Fruit fly (Drosophila melanogaster) whole organism, embryonic: Measurements from ENCODE around the gene Cyp18a1.

ENCODE experiments used
- Blimp-1 ChIP-seq: fragments of 200-800 bp; sonication (Bioruptor generic); optimal IDR thresholded peaks from 3 replicates; lab custom pipeline; 2018; ENCODE audit warnings: missing biosample characterization, missing genetic modification characterization, mild to moderate bottlenecking, moderate library complexity, missing genetic modification reagents
- Bteb2 ChIP-seq: fragments of 200-800 bp; sonication (Bioruptor generic); optimal IDR thresholded peaks from 2 replicates; lab custom pipeline; 2016; ENCODE audit warnings: missing biosample characterization, missing genetic modification characterization
- CG10565 ChIP-seq: fragments of 200-800 bp; sonication (Bioruptor generic); optimal IDR thresholded peaks from 3 replicates; lab custom pipeline; 2016; ENCODE audit warnings: missing biosample characterization, mild to moderate bottlenecking, missing genetic modification characterization
- CG12299 ChIP-seq: fragments of 200-800 bp; sonication (Bioruptor generic); optimal IDR thresholded peaks from 2 replicates; lab custom pipeline; 2018; ENCODE audit warnings: missing biosample characterization, mild to moderate bottlenecking, missing genetic modification characterization
- CG12769 ChIP-seq: fragments of 200-800 bp; sonication (Bioruptor generic); optimal IDR thresholded peaks from 2 replicates; lab custom pipeline; 2019; ENCODE audit warnings: missing biosample characterization, mild to moderate bottlenecking, missing genetic modification characterization, moderate library complexity
- CG1603 ChIP-seq: fragments of 200-800 bp; sonication (Bioruptor generic); optimal IDR thresholded peaks from 2 replicates; lab custom pipeline; 2019; ENCODE audit warnings: missing biosample characterization, mild to moderate bottlenecking, missing genetic modification characterization, moderate library complexity
- CG1792 ChIP-seq: fragments of 200-800 bp; sonication (Bioruptor generic); optimal IDR thresholded peaks from 2 replicates; lab custom pipeline; 2016; ENCODE audit warnings: missing biosample characterization, missing genetic modification characterization
- CG2116 ChIP-seq: fragments of 200-800 bp; sonication (Bioruptor generic); optimal IDR thresholded peaks from 3 replicates; lab custom pipeline; 2018; ENCODE audit warnings: missing biosample characterization, mild to moderate bottlenecking, missing genetic modification characterization
- CG2202 ChIP-seq: fragments of 200-800 bp; sonication (Bioruptor generic); optimal IDR thresholded peaks from 2 replicates; lab custom pipeline; 2018; ENCODE audit warnings: missing biosample characterization, mild to moderate bottlenecking, missing genetic modification characterization
- CG3995 ChIP-seq: fragments of 200-800 bp; sonication (Bioruptor generic); optimal IDR thresholded peaks from 3 replicates; lab custom pipeline; 2016; ENCODE audit warnings: missing biosample characterization, missing genetic modification characterization
- CG5245 ChIP-seq: fragments of 200-800 bp; sonication (Bioruptor generic); optimal IDR thresholded peaks from 3 replicates; lab custom pipeline; 2016; ENCODE audit warnings: missing biosample characterization, missing genetic modification characterization
- CG6175 ChIP-seq: fragments of 200-800 bp; sonication (Bioruptor generic); IDR thresholded peaks from 3 replicates; pipeline ENCODE4 v1.3.6; 2022; ENCODE audit warnings: missing biosample characterization, missing genetic modification characterization
- CG6791 ChIP-seq: fragments of 200-800 bp; sonication (Bioruptor generic); IDR thresholded peaks from 3 replicates; pipeline ENCODE4 v1.3.6; 2022; ENCODE audit warnings: missing biosample characterization, missing genetic modification characterization; ENCODE audit not compliant: partially characterized antibody
- CG9817 ChIP-seq: fragments of 200-800 bp; sonication (Bioruptor generic); optimal IDR thresholded peaks from 2 replicates; lab custom pipeline; 2018; ENCODE audit warnings: missing biosample characterization, mild to moderate bottlenecking, missing genetic modification characterization, moderate library complexity
- Dip2 ChIP-seq: fragments of 200-800 bp; sonication (Bioruptor generic); IDR thresholded peaks from 2 replicates; pipeline ENCODE4 v1.3.6; 2022; ENCODE audit warnings: missing biosample characterization, missing genetic modification characterization
- Fer3 ChIP-seq: fragments of 200-800 bp; sonication (Bioruptor generic); optimal IDR thresholded peaks from 2 replicates; lab custom pipeline; 2018; ENCODE audit warnings: missing biosample characterization, mild to moderate bottlenecking, missing genetic modification characterization, moderate library complexity
- Hey ChIP-seq: fragments of 200-800 bp; sonication (Bioruptor generic); optimal IDR thresholded peaks from 3 replicates; lab custom pipeline; 2018; ENCODE audit warnings: missing biosample characterization, mild to moderate bottlenecking, missing genetic modification characterization
- Hr78 ChIP-seq, 2 experiments: fragments of 200-800 bp in 1 of 2; fragments of >200 bp in 1 of 2; sonication (Bioruptor generic) in 1 of 2; optimal IDR thresholded peaks; 2 replicates each; lab custom pipeline; 2017 to 2019; ENCODE audit warnings: missing biosample characterization in 2 of 2, missing genetic modification characterization in 2 of 2, mild to moderate bottlenecking in 1 of 2, moderate library complexity in 1 of 2
- Lim3 ChIP-seq: fragments of 200-800 bp; sonication (Bioruptor generic); IDR thresholded peaks from 2 replicates; pipeline ENCODE4 v1.3.6; 2022; ENCODE audit warnings: missing biosample characterization, missing genetic modification characterization
- MBD-R2 ChIP-seq: fragments of 200-800 bp; sonication (Bioruptor generic); IDR thresholded peaks from 2 replicates; pipeline ENCODE4 v1.3.6; 2022; ENCODE audit warnings: missing biosample characterization, missing genetic modification characterization
- MTF-1 ChIP-seq: fragments of 200-800 bp; sonication (Bioruptor generic); optimal IDR thresholded peaks from 2 replicates; lab custom pipeline; 2018; ENCODE audit warnings: missing biosample characterization, mild to moderate bottlenecking, missing genetic modification characterization, borderline replicate concordance
- Med ChIP-seq: fragments of 200-800 bp; sonication (Bioruptor generic); peaks from one replicate; lab custom pipeline; 2016; ENCODE audit warnings: missing biosample characterization, missing genetic modification characterization, mild to moderate bottlenecking, inconsistent platforms, moderate library complexity
- Mrtf ChIP-seq: fragments of 200-800 bp; sonication (Bioruptor generic); IDR thresholded peaks from 3 replicates; pipeline ENCODE4 v1.3.6; 2022; ENCODE audit warnings: missing biosample characterization, missing genetic modification characterization
- Myb ChIP-seq: fragments of 200-800 bp; sonication (Bioruptor generic); optimal IDR thresholded peaks from 2 replicates; lab custom pipeline; 2016; ENCODE audit warnings: missing biosample characterization, missing genetic modification characterization
- Neu2 ChIP-seq: fragments of 200-800 bp; sonication (Bioruptor generic); optimal IDR thresholded peaks from 3 replicates; lab custom pipeline; 2016; ENCODE audit warnings: missing biosample characterization, missing genetic modification characterization, borderline replicate concordance
- Nf-YA ChIP-seq: fragments of 200-800 bp; sonication (Bioruptor generic); IDR thresholded peaks from 2 replicates; pipeline ENCODE4 v1.3.6; 2022; ENCODE audit warnings: missing biosample characterization, missing genetic modification characterization
- Sin3A ChIP-seq: fragments of >200 bp; optimal IDR thresholded peaks from 2 replicates; lab custom pipeline; 2018
- Ssrp ChIP-seq: fragments of 200-800 bp; sonication (Bioruptor generic); optimal IDR thresholded peaks from 2 replicates; lab custom pipeline; 2018; ENCODE audit warnings: missing biosample characterization, mild to moderate bottlenecking, missing genetic modification characterization, moderate library complexity
- YL-1 ChIP-seq: fragments of 200-800 bp; sonication (Bioruptor generic); optimal IDR thresholded peaks from 3 replicates; lab custom pipeline; 2017; ENCODE audit warnings: missing biosample characterization, mild to moderate bottlenecking, missing genetic modification characterization
- amos ChIP-seq: fragments of 200-800 bp; sonication (Bioruptor generic); IDR thresholded peaks from 2 replicates; pipeline ENCODE4 v1.3.6; 2022; ENCODE audit warnings: missing biosample characterization, missing genetic modification characterization; ENCODE audit not compliant: partially characterized antibody
- ase ChIP-seq: fragments of 200-800 bp; sonication (Bioruptor generic); IDR thresholded peaks from 3 replicates; pipeline ENCODE4 v1.3.6; 2022; ENCODE audit warnings: missing biosample characterization, missing genetic modification characterization
- br ChIP-seq: fragments of >200 bp; optimal IDR thresholded peaks from 2 replicates; lab custom pipeline; 2017
- crol ChIP-seq: fragments of 200-800 bp; sonication (Bioruptor generic); IDR thresholded peaks from 2 replicates; pipeline ENCODE4 v1.3.6; 2022; ENCODE audit warnings: missing biosample characterization, missing genetic modification characterization
- disco-r ChIP-seq: fragments of 200-800 bp; sonication (Bioruptor generic); optimal IDR thresholded peaks from 2 replicates; lab custom pipeline; 2016; ENCODE audit warnings: missing biosample characterization, missing genetic modification characterization
- esg ChIP-seq: fragments of 200-800 bp; sonication (Bioruptor generic); conservative IDR thresholded peaks from 2 replicates; pipeline ENCODE4 v1.3.6; 2022; ENCODE audit warnings: missing biosample characterization, missing genetic modification characterization
- ewg ChIP-seq: fragments of 200-800 bp; sonication (Bioruptor generic); optimal IDR thresholded peaks from 3 replicates; lab custom pipeline; 2017; ENCODE audit warnings: mild to moderate bottlenecking, missing biosample characterization, missing genetic modification reagents, missing genetic modification characterization
- eyg ChIP-seq: fragments of 200-800 bp; sonication (Bioruptor generic); optimal IDR thresholded peaks from 3 replicates; lab custom pipeline; 2016; ENCODE audit warnings: missing biosample characterization, missing genetic modification characterization
- fd96Cb ChIP-seq: fragments of 200-800 bp; sonication (Bioruptor generic); optimal IDR thresholded peaks from 2 replicates; lab custom pipeline; 2018; ENCODE audit warnings: missing biosample characterization, mild to moderate bottlenecking, missing genetic modification characterization, moderate library complexity
- gem ChIP-seq: fragments of 200-800 bp; sonication (Bioruptor generic); optimal IDR thresholded peaks from 2 replicates; lab custom pipeline; 2019; ENCODE audit warnings: missing biosample characterization, mild to moderate bottlenecking, missing genetic modification characterization, moderate library complexity
- hbn ChIP-seq: fragments of 200-800 bp; sonication (Bioruptor generic); IDR thresholded peaks from 2 replicates; pipeline ENCODE4 v1.3.6; 2022; ENCODE audit warnings: missing biosample characterization, missing genetic modification characterization; ENCODE audit not compliant: partially characterized antibody
- nmo ChIP-seq: fragments of 200-800 bp; sonication (Bioruptor generic); optimal IDR thresholded peaks from 2 replicates; lab custom pipeline; 2018; ENCODE audit warnings: missing biosample characterization, mild to moderate bottlenecking, missing genetic modification characterization, moderate library complexity
- pita ChIP-seq: fragments of 200-800 bp; sonication (Bioruptor generic); optimal IDR thresholded peaks from 2 replicates; lab custom pipeline; 2017; ENCODE audit warnings: missing biosample characterization, mild to moderate bottlenecking, missing genetic modification characterization
- ro ChIP-seq: fragments of 200-800 bp; sonication (Bioruptor generic); IDR thresholded peaks from 2 replicates; pipeline ENCODE4 v1.3.6; 2022; ENCODE audit warnings: missing biosample characterization, missing genetic modification characterization
- sisA ChIP-seq: fragments of 200-800 bp; sonication (Bioruptor generic); IDR thresholded peaks from 2 replicates; pipeline ENCODE4 v1.3.6; 2022; ENCODE audit warnings: missing biosample characterization, missing genetic modification characterization
- sna ChIP-seq: fragments of 200-800 bp; sonication (Bioruptor generic); IDR thresholded peaks from 2 replicates; pipeline ENCODE4 v1.3.6; 2022; ENCODE audit warnings: missing biosample characterization, missing genetic modification characterization; ENCODE audit not compliant: partially characterized antibody
- so ChIP-seq: fragments of 200-800 bp; sonication (Bioruptor generic); IDR thresholded peaks from 3 replicates; pipeline ENCODE4 v1.3.6; 2022; ENCODE audit warnings: missing biosample characterization, missing genetic modification characterization
- tll ChIP-seq, 2 experiments: fragments of 200-800 bp in 1 of 2; fragments of >200 bp in 1 of 2; sonication (Bioruptor generic) in 1 of 2; optimal IDR thresholded peaks; 2 replicates each; lab custom pipeline; 2017 to 2019; ENCODE audit warnings: missing biosample characterization in 2 of 2, missing genetic modification characterization in 2 of 2, mild to moderate bottlenecking in 1 of 2, moderate library complexity in 1 of 2
- trh ChIP-seq: fragments of 200-800 bp; sonication (Bioruptor generic); optimal IDR thresholded peaks from 2 replicates; lab custom pipeline; 2016; ENCODE audit warnings: missing biosample characterization, missing genetic modification characterization
- unc-4 ChIP-seq: fragments of 200-800 bp; sonication (Bioruptor generic); IDR thresholded peaks from 2 replicates; pipeline ENCODE4 v1.3.6; 2022; ENCODE audit warnings: missing biosample characterization, missing genetic modification characterization; ENCODE audit not compliant: partially characterized antibody
- wek ChIP-seq: fragments of 200-800 bp; sonication (Bioruptor generic); optimal IDR thresholded peaks from 3 replicates; lab custom pipeline; 2018; ENCODE audit warnings: missing biosample characterization, mild to moderate bottlenecking, missing genetic modification characterization, moderate library complexity
- z ChIP-seq: fragments of 200-800 bp; sonication (Bioruptor generic); IDR thresholded peaks from 3 replicates; pipeline ENCODE4 v1.3.6; 2022; ENCODE audit warnings: missing biosample characterization, missing genetic modification characterization

The Cyp18a1 gene

DNA sequence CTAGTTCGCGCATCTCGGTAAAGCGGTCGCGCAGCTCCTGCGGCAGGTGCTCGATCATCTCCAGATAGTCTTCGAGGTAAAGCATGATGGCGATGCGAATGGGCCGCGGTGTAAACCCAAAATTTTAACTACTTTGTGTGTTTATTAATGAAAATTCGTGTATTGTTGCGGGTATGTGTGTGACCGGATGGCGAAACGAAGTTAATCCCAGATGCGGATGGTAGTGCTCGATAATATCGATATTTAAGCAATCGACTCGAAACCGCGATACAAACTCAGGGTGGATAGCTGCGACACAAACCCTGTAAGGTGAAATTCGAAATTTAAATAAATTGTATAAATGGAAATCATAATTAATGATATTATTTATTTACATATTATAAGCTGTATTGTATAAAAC lies 40.0 kb downstream of the Cyp18a1 start, which contains the start of gene Ing3 (continued):
- TF ChIP-seq amos (GFP tag; lab: Robert Waterston, UW): peak; percentile 82
- no peak for TF ChIP-seq sisA
- TF ChIP-seq Myb: peak; percentile 31
- TF ChIP-seq Med (GFP tag; lab: Kevin White, UChicago): peak; percentile 49
- TF ChIP-seq Hey (tag; lab: Kevin White, UChicago): no peak
- TF ChIP-seq hbn (GFP tag; lab: Robert Waterston, UW): peak; percentile 51; the same call in 1 of the 2 replicates
- peak; percentile 25 for TF ChIP-seq ewg (GFP tag; lab: Kevin White, UChicago)
- no peak for TF ChIP-seq CG1792 (GFP tag; lab: Kevin White, UChicago)
- TF ChIP-seq Bteb2 (GFP tag; lab: Kevin White, UChicago): no peak
- TF ChIP-seq Nf-YA (GFP tag; lab: Robert Waterston, UW): no peak
- no peak for TF ChIP-seq eyg (GFP tag; lab: Kevin White, UChicago)
- TF ChIP-seq disco-r (GFP tag; lab: Kevin White, UChicago): no peak
- TF ChIP-seq fd96Cb (tag; lab: Kevin White, UChicago): no peak
- TF ChIP-seq CG9817 (tag; lab: Kevin White, UChicago): no peak
- no peak for TF ChIP-seq MTF-1 (GFP tag; lab: Kevin White, UChicago)
- TF ChIP-seq esg (GFP tag; lab: Robert Waterston, UW): no peak
- no peak for TF ChIP-seq Blimp-1 (GFP tag; lab: Kevin White, UChicago)
- no peak for TF ChIP-seq Ssrp
- TF ChIP-seq ase (GFP tag; lab: Robert Waterston, UW): no peak
- no peak for TF ChIP-seq Hr78 (GFP tag; optimal IDR thresholded peaks at IDR 0.05; lab: Kevin White, UChicago)
- TF ChIP-seq CG2202 (tag; lab: Kevin White, UChicago): no peak
- peak; percentile 74 for TF ChIP-seq unc-4 (GFP tag; lab: Robert Waterston, UW)
- TF ChIP-seq CG12769: no peak
- TF ChIP-seq Fer3 (tag; lab: Kevin White, UChicago): no peak
- TF ChIP-seq pita (GFP tag; lab: Kevin White, UChicago): peak; percentile 61
- no peak for TF ChIP-seq crol
- no peak for TF ChIP-seq Mrtf (GFP tag; lab: Robert Waterston, UW)
- TF ChIP-seq CG2116 (GFP tag; lab: Kevin White, UChicago): peak; percentile 78
- peak; percentile 58; the same call in 2 of the 3 replicates for TF ChIP-seq CG6791 (GFP tag; lab: Robert Waterston, UW)
- TF ChIP-seq so (GFP tag; lab: Robert Waterston, UW): no peak
- TF ChIP-seq trh (GFP tag; lab: Kevin White, UChicago): no peak
- TF ChIP-seq CG5245 (GFP tag; lab: Kevin White, UChicago): no peak
- no peak for TF ChIP-seq z (GFP tag; lab: Robert Waterston, UW)
- peak; percentile 23 for TF ChIP-seq YL-1 (GFP tag; lab: Kevin White, UChicago)
- TF ChIP-seq Lim3 (GFP tag; lab: Robert Waterston, UW): no peak
- TF ChIP-seq Sin3A (lab: Kevin White, UChicago): peak; percentile 29
- TF ChIP-seq CG10565 (GFP tag; lab: Kevin White, UChicago): no peak
- TF ChIP-seq CG3995: no peak
- peak; percentile 49 for TF ChIP-seq sna (GFP tag; lab: Robert Waterston, UW)
- no peak for TF ChIP-seq Neu2 (GFP tag; lab: Kevin White, UChicago)
- no peak for TF ChIP-seq gem (tag; lab: Kevin White, UChicago)
- no peak for TF ChIP-seq tll (GFP tag; optimal IDR thresholded peaks at IDR 0.05; lab: Kevin White, UChicago)
- TF ChIP-seq ro (GFP tag; lab: Robert Waterston, UW): no peak
- TF ChIP-seq CG6175: no peak
- TF ChIP-seq wek (GFP tag; lab: Kevin White, UChicago): no peak
- TF ChIP-seq Dip2 (GFP tag; lab: Robert Waterston, UW): no peak
- TF ChIP-seq CG1603 (tag; lab: Kevin White, UChicago): no peak
- peak; percentile 28 for TF ChIP-seq nmo
- no peak for TF ChIP-seq CG12299 (tag; lab: Kevin White, UChicago)
- peak; percentile 67 for TF ChIP-seq MBD-R2
- no peak for TF ChIP-seq br
